Worm (Caenorhabditis elegans) whole organism, midembryonic: ENCODE data around the gene ceh-10.

Experiments
- T22C8.4 ChIP-seq: fragments of 200-800 bp; sonication (Bioruptor generic); IDR thresholded peaks from 2 replicates; pipeline ENCODE4 v1.3.6; 2022; ENCODE audit warnings: missing genetic modification characterization, missing compliant biosample characterization
- flt-1 ChIP-seq: fragments of 200-800 bp; sonication (Bioruptor generic); IDR thresholded peaks from 2 replicates; pipeline ENCODE4 v1.3.6; 2022; ENCODE audit warnings: missing genetic modification characterization, missing compliant biosample characterization
- med-1 ChIP-seq: sonication (generic microtip); optimal IDR thresholded peaks from 2 replicates; lab custom pipeline; 2017; ENCODE audit warnings: missing genetic modification characterization, mild to moderate bottlenecking, missing compliant biosample characterization, antibody characterized with exemption, missing genetic modification reagents; ENCODE audit not compliant: insufficient read depth
- ref-1 ChIP-seq: fragments of 200-800 bp; sonication (Bioruptor generic); conservative IDR thresholded peaks from 2 replicates; pipeline ENCODE4 v1.3.6; 2022; ENCODE audit warnings: missing genetic modification reagents, missing genetic modification characterization, missing compliant biosample characterization
- tab-1 ChIP-seq: fragments of 200-800 bp; sonication (Bioruptor generic); IDR thresholded peaks from 2 replicates; pipeline ENCODE4 v1.3.6; 2022; ENCODE audit warnings: missing genetic modification characterization, missing compliant biosample characterization
- ztf-23 ChIP-seq: fragments of 200-800 bp; sonication (Bioruptor generic); IDR thresholded peaks from 2 replicates; pipeline ENCODE4 v1.3.6; 2022; ENCODE audit warnings: missing genetic modification reagents, missing genetic modification characterization, missing compliant biosample characterization
- ztf-29 ChIP-seq: fragments of 200-800 bp; sonication (Bioruptor generic); IDR thresholded peaks from 2 replicates; pipeline ENCODE4 v1.3.6; 2022; ENCODE audit warnings: missing genetic modification reagents, missing genetic modification characterization, missing compliant biosample characterization

DNA sequence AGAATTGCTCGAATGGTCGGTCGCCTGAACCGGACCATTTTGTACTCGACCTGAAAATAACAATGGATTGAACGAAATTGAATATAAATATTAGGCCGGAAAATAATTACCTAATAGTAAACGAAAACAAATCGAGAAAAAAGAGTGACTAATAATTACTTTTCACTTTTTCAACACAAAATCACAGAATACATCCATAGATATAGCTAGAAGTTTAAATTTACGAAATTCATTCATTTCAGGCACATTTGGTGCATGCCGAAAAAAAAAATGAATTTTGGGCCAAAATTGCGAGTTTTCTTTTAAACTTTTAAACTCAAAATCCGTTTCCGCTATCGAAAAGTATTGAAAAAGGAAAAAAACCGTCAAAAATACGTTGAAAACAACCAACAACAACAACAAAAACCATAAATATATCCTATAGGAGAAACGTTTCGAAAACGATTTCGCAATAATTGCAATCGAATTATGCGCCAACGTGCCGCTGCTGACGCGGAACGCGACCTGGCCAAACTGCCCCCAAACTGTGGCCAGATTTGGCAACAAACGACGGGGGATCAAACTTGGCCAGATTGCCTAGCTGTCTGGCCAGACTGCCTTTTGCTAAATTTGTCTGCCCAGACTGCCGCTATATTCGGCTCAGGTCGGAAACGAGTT is 13.4 kb upstream of the ceh-10 start, which contains the start of gene Y37B11A.3:
- no peak for TF ChIP-seq med-1 (GFP tag; lab: Kevin White, UChicago)
- 0 out of 2 replicates have a peak, but pooled peaks have one; percentile 27 for TF ChIP-seq ztf-23 (GFP tag; lab: Robert Waterston, UW)
- no peak for TF ChIP-seq flt-1 (GFP tag; lab: Robert Waterston, UW)
- no peak for TF ChIP-seq ztf-29
- TF ChIP-seq T22C8.4 (GFP tag; lab: Robert Waterston, UW) = no peak
- TF ChIP-seq tab-1 = no peak
- TF ChIP-seq ref-1 = no peak
